Fruit fly (Drosophila melanogaster): ENCODE data around the gene CG7886.

The CG7886 gene

DNA sequence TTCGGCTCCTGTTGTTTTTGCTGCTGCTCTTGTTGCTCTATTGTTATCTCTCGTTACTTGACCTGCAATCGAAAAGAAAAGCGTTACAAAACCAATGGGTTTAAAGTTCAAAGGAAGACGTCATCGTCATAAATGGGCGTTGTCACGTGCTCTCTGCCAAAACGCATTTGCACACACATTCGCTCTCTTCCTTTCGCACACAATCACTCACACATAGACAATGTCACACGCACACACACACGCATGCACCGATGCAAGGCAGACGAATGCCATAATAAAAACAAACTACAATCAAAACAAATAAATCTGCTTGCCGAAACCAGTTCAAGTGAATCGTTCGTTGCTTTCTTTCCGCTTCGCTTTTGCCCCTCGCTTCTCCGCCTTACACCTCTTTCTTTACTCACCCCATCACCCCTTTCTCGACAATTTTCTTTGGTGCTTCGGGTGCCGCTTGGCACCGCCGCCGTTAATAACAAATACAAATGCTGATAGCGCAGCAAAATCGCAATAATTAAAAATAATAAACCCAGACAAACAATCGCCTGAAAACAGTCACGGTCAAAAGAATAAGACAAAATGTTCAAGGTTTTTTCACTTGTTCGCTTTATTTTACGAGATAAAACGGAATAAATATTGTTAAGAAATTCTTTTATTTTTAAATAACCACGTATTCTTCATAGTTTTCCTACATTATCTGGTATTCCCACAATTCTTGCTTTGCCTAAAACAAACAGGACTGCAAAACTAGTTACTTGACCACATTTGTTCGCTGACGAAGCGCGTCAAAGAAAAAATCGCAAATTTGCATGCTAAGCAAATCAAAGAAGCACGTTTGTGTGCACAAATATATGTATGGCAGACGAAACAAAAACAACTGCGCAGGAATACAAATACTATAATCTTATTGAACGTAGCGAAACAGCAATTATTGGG, 7.2 kb upstream of the CG7886 start (continued):
- peak; percentile 94 for TF ChIP-seq CG32006 (GFP tag; optimal IDR thresholded peaks at IDR 0.05)
- peak; percentile 61 for TF ChIP-seq spab (GFP tag; optimal IDR thresholded peaks at IDR 0.05)
- peak; percentile 74 for TF ChIP-seq cyc (GFP tag; optimal IDR thresholded peaks at IDR 0.05)
- TF ChIP-seq vri (GFP tag; optimal IDR thresholded peaks at IDR 0.05) = peak; percentile 90
- peak; percentile 85 for TF ChIP-seq CG31627 (GFP tag; optimal IDR thresholded peaks at IDR 0.05)
- peak; percentile 55 for TF ChIP-seq fd59A (GFP tag; optimal IDR thresholded peaks at IDR 0.05)
- peak; percentile 85 for TF ChIP-seq Sox14 (GFP tag; optimal IDR thresholded peaks at IDR 0.05)
- TF ChIP-seq lz (GFP tag; optimal IDR thresholded peaks at IDR 0.05) = peak; percentile 87
- TF ChIP-seq CG8319 (GFP tag; optimal IDR thresholded peaks at IDR 0.05) = peak; percentile 55
- TF ChIP-seq Lpt (GFP tag; optimal IDR thresholded peaks at IDR 0.05) = peak; percentile 72
- TF ChIP-seq CG6163 (GFP tag; IDR thresholded peaks at IDR 0.05) = peak; percentile 70
- TF ChIP-seq CG34406 (GFP tag; optimal IDR thresholded peaks at IDR 0.05) = peak; percentile 83
- TF ChIP-seq fd85E (GFP tag; optimal IDR thresholded peaks at IDR 0.05) = peak; percentile 45
- TF ChIP-seq esn (GFP tag; optimal IDR thresholded peaks at IDR 0.05) = peak; percentile 91
- no peak for TF ChIP-seq Hr38 (GFP tag; optimal IDR thresholded peaks at IDR 0.05)
- TF ChIP-seq Sox102F (GFP tag; optimal IDR thresholded peaks at IDR 0.05) = peak; percentile 84
- TF ChIP-seq CG10669 (GFP tag; optimal IDR thresholded peaks at IDR 0.05) = peak; percentile 71
- peak; percentile 78 for TF ChIP-seq Ets21C (GFP tag; optimal IDR thresholded peaks at IDR 0.05)
- peak; percentile 90 for TF ChIP-seq svp (GFP tag)
- no peak for TF ChIP-seq CG4318 (GFP tag; optimal IDR thresholded peaks at IDR 0.05)
- peak; percentile 81 for TF ChIP-seq Hr39 (GFP tag; optimal IDR thresholded peaks at IDR 0.05)
- no peak for TF ChIP-seq Smox (GFP tag; optimal IDR thresholded peaks at IDR 0.05)

DNA sequence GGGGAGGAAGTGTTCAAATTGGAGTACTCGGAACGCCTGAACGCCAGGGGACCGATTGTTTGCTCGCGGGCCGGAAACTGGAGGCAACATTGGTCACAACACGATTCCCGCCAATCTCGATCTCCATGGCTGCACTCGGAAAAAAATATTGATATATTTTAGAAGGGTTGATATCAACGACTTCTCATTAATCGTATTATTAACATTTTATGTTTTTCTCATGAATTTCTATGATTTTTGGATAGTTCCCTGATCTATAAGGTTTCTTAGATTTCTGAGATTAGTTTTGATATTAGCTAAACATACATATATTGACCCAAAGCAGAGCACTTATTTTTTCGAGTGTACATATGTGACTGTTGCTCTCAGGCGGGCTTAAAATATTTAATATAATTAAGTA, 10.5 kb downstream of the CG7886 start:
- peak; percentile 7 for TF ChIP-seq acj6 (GFP tag; optimal IDR thresholded peaks at IDR 0.05)
- TF ChIP-seq CG11294 (GFP tag; IDR thresholded peaks at IDR 0.05) = no peak
- peak; percentile 33 for TF ChIP-seq Hr4 (GFP tag; optimal IDR thresholded peaks at IDR 0.05)
- 0 out of 3 replicates have a peak, but pooled peaks have one; percentile 34 for TF ChIP-seq CG6163 (GFP tag; IDR thresholded peaks at IDR 0.05)
- TF ChIP-seq Eip78C (GFP tag) = peak; percentile 83
- no peak for TF ChIP-seq Eip75B (GFP tag; optimal IDR thresholded peaks at IDR 0.05)
- TF ChIP-seq CG6276 (GFP tag; optimal IDR thresholded peaks at IDR 0.05) = peak; percentile 9
- TF ChIP-seq lz (GFP tag; optimal IDR thresholded peaks at IDR 0.05) = no peak
- TF ChIP-seq fd85E (GFP tag; optimal IDR thresholded peaks at IDR 0.05) = no peak
- no peak for TF ChIP-seq CG6854 (GFP tag; optimal IDR thresholded peaks at IDR 0.05)
- TF ChIP-seq CG10631 (GFP tag; optimal IDR thresholded peaks at IDR 0.05) = peak; percentile 1
- no peak for TF ChIP-seq CG3919 (GFP tag; optimal IDR thresholded peaks at IDR 0.05)
- no peak for TF ChIP-seq pdm3 (GFP tag; optimal IDR thresholded peaks at IDR 0.05)
- peak; percentile 8 for TF ChIP-seq CG4318 (GFP tag; optimal IDR thresholded peaks at IDR 0.05)
- TF ChIP-seq CG6808 (GFP tag; optimal IDR thresholded peaks at IDR 0.05) = no peak
- TF ChIP-seq CG32006 (GFP tag; optimal IDR thresholded peaks at IDR 0.05) = peak; percentile 41

DNA sequence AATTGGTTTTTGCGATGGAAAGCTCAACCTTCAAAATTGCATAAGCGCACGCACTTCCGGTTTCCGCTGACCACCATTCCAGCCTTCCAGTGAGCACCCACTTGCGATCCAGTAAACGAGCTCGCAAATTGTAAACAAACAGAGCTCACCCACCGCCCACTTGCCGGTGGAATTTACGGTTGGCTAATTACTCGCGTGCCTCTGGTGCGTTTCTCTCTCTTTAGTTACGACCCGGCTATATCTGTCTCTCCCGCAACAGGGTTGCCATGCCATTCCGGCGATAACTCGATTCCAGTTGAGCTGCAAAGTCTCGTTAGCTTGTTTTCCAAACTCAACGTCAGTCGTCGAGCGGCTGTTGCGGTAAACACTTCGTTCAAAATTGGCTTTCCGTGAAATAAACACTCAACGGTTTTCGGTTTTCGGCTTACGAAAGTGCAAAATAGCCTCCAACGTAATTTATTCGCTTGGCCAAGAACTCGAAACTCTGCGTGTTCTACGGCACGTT, 12.2 kb downstream of the CG7886 start, which contains the start of gene Cad88C:
Cad88C (plus strand) TSS at position 360 of the 505 bp plus-strand sequence.
- TF ChIP-seq pdm3 (GFP tag; optimal IDR thresholded peaks at IDR 0.05) (no peak), svp (GFP tag) (no peak), CG15336 (GFP tag; IDR thresholded peaks at IDR 0.05) (0 out of 2 replicates have a peak, but pooled peaks have one; percentile 10), ss (GFP tag; optimal IDR thresholded peaks at IDR 0.05) (peak in 1 of 2 experiments; percentile 10), Eip78C (GFP tag) (peak; percentile 60), CG6163 (GFP tag; IDR thresholded peaks at IDR 0.05) (0 out of 3 replicates have a peak, but pooled peaks have one; percentile 16), fkh (GFP tag; optimal IDR thresholded peaks at IDR 0.05) (no peak)

All from whole organism, prepupa.